Fruit fly (Drosophila melanogaster) whole organism, pupa: ENCODE measurements around the gene CG33766.

Experiments used
- CG13204 ChIP-seq: fragments of 200-800 bp; sonication (Bioruptor generic); optimal IDR thresholded peaks from 2 replicates; lab custom pipeline; 2018; ENCODE audit warnings: missing biosample characterization, mild to moderate bottlenecking, missing genetic modification characterization, moderate library complexity
- CG14655 ChIP-seq: fragments of 200-800 bp; sonication (Bioruptor generic); optimal IDR thresholded peaks from 3 replicates; lab custom pipeline; 2017; ENCODE audit warnings: mild to moderate bottlenecking, missing biosample characterization, missing genetic modification reagents, missing genetic modification characterization
- CG15710 ChIP-seq: fragments of 200-800 bp; sonication (Bioruptor generic); optimal IDR thresholded peaks from 2 replicates; lab custom pipeline; 2018; ENCODE audit warnings: missing biosample characterization, mild to moderate bottlenecking, missing genetic modification characterization, moderate library complexity
- CG32121 ChIP-seq: fragments of 200-800 bp; sonication (Bioruptor generic); IDR thresholded peaks from 2 replicates; pipeline ENCODE4 v1.3.6; 2022; ENCODE audit warnings: missing biosample characterization, missing genetic modification characterization
- CG9948 ChIP-seq: fragments of 200-800 bp; sonication (Bioruptor generic); optimal IDR thresholded peaks from 2 replicates; lab custom pipeline; 2018; ENCODE audit warnings: missing biosample characterization, mild to moderate bottlenecking, missing genetic modification characterization, moderate library complexity
- D1 ChIP-seq: fragments of 200-800 bp; sonication (Bioruptor generic); optimal IDR thresholded peaks from 2 replicates; lab custom pipeline; 2018; ENCODE audit warnings: missing biosample characterization, mild to moderate bottlenecking, missing genetic modification characterization, moderate library complexity
- EcR ChIP-seq: fragments of 200-800 bp; sonication (Bioruptor generic); optimal IDR thresholded peaks from 3 replicates; lab custom pipeline; 2019; ENCODE audit warnings: missing biosample characterization, missing genetic modification characterization, mild to moderate bottlenecking, moderate library complexity, missing genetic modification reagents
- Pif1A ChIP-seq: fragments of 200-800 bp; sonication (Bioruptor generic); optimal IDR thresholded peaks from 3 replicates; lab custom pipeline; 2016; ENCODE audit warnings: missing biosample characterization, missing genetic modification characterization
- Pif1B ChIP-seq: fragments of 200-800 bp; sonication (Bioruptor generic); optimal IDR thresholded peaks from 3 replicates; lab custom pipeline; 2016; ENCODE audit warnings: missing biosample characterization, missing genetic modification characterization
- fd96Ca ChIP-seq: fragments of 200-800 bp; sonication (Bioruptor generic); IDR thresholded peaks from 3 replicates; pipeline ENCODE4 v1.3.6; 2022; ENCODE audit warnings: missing biosample characterization, missing genetic modification characterization

DNA sequence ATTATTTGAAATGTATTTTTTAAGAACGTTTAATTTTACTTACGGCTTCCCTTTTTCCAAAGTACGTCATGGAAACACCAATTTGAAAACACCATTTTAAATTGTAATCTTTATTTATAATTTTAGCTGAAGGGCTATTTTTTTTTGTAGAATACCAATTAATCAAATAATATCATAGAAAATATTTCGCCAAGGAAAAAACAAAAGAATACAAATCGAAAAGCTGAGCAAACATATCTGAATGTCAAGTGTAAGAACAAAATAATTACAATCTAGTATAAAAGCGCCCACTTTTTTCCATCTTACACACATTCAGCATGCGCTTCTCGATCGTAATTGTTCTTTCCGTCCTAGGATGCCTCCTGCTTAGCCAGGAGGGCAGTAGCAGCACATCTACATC lies 50.2 kb downstream of the CG33766 start, which contains the start of gene CG14452:
- TF ChIP-seq Pif1A (GFP tag; lab: Kevin White, UChicago) (no peak), D1 (tag; lab: Kevin White, UChicago) (no peak), CG13204 (GFP tag; lab: Kevin White, UChicago) (no peak), Pif1B (GFP tag; lab: Kevin White, UChicago) (no peak), EcR (GFP tag; lab: Kevin White, UChicago) (no peak), CG14655 (GFP tag; lab: Kevin White, UChicago) (no peak), CG32121 (no peak), CG9948 (tag; lab: Kevin White, UChicago) (no peak), CG15710 (tag; lab: Kevin White, UChicago) (no peak), fd96Ca (GFP tag; lab: Robert Waterston, UW) (no peak)
